Fruit fly (Drosophila melanogaster) whole organism: Measurements from ENCODE around the gene CG1703.

Experiments
- CG8478 ChIP-seq: fragments of >200 bp; optimal IDR thresholded peaks from 2 replicates; lab custom pipeline; 2018; ENCODE audit warnings: inconsistent platforms
- Dll ChIP-seq: fragments of >200 bp; optimal IDR thresholded peaks from 2 replicates; lab custom pipeline; 2017
- EcR ChIP-seq, 2 experiments: fragments of >200 bp; optimal IDR thresholded peaks; 2 replicates each; lab custom pipeline; 2017; ENCODE audit warnings: missing biosample characterization in 2 of 2, missing genetic modification characterization in 2 of 2, missing genetic modification reagents in 2 of 2
- pan ChIP-seq: fragments of >200 bp; optimal IDR thresholded peaks from 2 replicates; lab custom pipeline; 2017
- psq ChIP-seq: fragments of >200 bp; optimal IDR thresholded peaks from 2 replicates; lab custom pipeline; 2017
- usp ChIP-seq: fragments of >200 bp; optimal IDR thresholded peaks from 2 replicates; lab custom pipeline; 2017; ENCODE audit warnings: missing biosample characterization, missing genetic modification characterization, mixed read lengths

CG1703 gene

DNA sequence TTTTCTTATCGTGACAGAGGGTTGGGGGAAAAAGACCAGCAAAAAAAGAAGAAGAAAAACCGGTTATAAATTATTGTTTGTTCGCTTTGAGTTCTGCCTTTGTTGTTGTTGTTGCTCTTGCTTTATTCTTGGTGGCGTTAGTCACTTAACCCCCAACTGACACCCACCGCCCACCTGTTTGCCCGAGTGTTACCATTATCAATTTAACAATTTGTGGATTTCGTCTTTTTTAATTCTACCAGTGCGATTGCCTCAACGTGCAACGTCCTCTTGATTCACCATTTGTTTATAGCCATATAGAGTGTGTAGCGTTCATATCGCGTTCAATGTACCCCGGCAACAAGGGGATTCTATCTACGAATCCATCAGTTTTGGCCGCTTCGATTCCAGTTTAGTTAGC is 10.3 kb upstream of the CG1703 start:
- no peak for TF ChIP-seq pan (lab: Kevin White, UChicago)
- no peak for TF ChIP-seq CG8478 (lab: Kevin White, UChicago)

DNA sequence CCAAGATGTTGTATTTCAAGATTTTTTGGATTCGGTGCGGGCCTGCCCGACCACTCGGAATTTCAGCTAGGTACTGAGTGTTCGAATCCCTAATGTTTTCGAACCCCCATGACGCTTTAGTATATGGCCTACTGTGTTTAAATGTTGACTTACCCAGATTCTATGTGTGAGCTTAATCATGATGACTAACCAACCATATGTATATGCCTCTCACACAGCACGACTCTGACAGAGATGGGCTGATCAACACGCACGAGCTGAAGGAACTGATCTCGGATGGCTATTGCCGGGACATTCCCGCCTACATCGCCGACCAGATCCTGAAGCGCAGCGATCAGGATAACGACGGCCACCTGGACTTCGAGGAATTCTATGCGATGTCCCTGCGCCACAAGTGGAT is 7.6 kb upstream of the CG1703 start, which contains the start of gene CG2533:
CG2533 (minus strand) TSS at position 101 of the 400 bp plus-strand sequence.
- no peak for TF ChIP-seq pan (lab: Kevin White, UChicago)
- TF ChIP-seq usp (GFP tag; lab: Kevin White, UChicago) = no peak
- TF ChIP-seq psq = no peak
- no peak for TF ChIP-seq CG8478 (lab: Kevin White, UChicago)
- TF ChIP-seq EcR (GFP tag; optimal IDR thresholded peaks at IDR 0.05; lab: Kevin White, UChicago) = no peak
- TF ChIP-seq Dll = no peak

DNA sequence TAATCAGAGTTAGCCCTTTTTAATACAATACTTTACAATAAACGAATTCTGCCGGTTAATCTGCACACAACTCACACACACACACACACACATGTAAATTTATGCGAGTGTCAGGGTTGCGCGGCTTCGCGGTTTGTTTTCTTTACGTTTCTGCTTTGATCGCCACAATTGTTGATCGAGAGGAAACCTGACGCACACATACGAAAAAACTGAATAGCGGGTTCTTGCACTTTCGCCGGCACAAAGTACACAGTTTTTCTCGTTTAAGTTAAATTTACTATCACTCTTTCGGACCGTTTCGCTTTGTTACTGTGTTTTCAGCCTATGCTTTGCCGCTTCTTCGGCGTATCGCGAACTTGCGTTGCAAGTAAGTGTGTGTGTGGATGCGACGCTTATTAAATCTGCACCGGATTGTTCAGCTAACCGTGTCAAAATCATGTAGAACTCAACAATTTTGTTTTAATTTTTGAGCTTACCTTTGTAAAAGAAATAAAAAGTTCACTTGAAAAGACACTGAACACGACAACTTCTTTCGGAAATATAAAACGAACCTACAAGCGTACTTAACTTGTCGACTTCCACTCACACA is 577 bp upstream of the CG1703 start:
- no peak for TF ChIP-seq usp (GFP tag; lab: Kevin White, UChicago)
- no peak for TF ChIP-seq CG8478 (lab: Kevin White, UChicago)
- TF ChIP-seq EcR (GFP tag; optimal IDR thresholded peaks at IDR 0.05; lab: Kevin White, UChicago) = no peak
- no peak for TF ChIP-seq psq
- TF ChIP-seq Dll = no peak
- no peak for TF ChIP-seq pan (lab: Kevin White, UChicago)

DNA sequence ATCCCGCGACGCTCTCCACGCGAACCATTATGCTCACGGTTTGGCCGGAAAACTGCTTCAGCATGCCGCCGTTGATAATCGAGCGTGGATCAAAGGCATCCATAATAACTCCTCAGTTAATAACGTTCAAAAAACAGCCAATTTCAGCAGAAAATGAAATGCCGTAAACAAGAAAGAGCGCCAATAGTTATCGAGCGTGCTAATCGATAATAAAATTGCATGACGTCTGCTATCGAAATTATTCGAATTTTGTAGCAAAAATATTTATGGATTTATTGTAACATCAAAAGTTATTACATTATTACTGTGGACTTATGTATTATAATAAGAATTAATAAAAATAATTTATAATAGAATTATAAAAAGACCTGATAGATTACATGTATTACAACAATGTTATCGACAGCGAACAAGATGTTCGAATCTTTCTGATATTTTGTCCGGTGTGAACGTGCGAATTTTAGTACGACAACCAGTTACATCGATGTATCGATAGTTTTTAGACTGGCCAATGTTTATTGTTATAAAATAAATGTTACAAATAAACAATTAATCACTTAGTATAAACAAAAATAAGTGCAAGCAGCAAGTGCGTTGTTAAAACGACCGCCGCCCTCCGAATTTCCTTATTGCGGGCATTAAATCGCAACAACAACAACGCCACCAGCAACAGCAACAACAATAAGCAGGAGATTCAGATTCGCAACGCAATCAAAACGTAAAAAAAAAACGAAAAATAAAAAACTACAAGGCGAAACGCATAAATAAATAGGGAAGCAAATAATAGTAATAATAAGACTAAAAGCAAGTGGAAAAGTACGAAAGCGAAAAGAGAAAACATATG is 4.1 kb downstream of the CG1703 start, which contains the start of the genes RPA3 and Met:
RPA3 (minus strand) TSS at position 189 of the 844 bp plus-strand sequence.
Met (plus strand) TSS at position 473 of the 844 bp plus-strand sequence.
- TF ChIP-seq Dll = no peak
- TF ChIP-seq usp (GFP tag; lab: Kevin White, UChicago) = no peak
- no peak for TF ChIP-seq psq
- TF ChIP-seq pan (lab: Kevin White, UChicago) = no peak
- no peak for TF ChIP-seq EcR (GFP tag; optimal IDR thresholded peaks at IDR 0.05; lab: Kevin White, UChicago)
- TF ChIP-seq CG8478 (lab: Kevin White, UChicago) = no peak

DNA sequence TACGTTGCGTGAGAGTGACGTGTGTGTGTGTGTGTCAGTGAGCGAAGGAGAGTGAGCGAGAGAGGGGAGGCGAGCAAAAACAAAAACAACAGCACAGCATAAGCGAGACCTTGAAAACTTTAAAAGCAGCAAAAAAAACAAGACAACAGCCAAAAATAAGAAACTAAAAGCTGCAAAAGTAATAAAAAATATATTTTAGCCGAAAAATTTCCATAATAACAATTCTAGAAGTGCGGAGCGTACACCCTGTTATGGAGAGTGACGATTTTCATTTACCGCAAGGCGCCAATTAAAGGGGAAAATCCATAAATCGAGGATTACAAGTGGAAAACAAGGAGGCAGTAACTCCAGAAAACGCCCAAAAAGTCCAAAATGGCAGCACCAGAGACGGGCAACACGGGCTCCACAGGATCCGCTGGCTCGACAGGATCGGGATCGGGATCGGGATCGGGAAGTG is 4.8 kb downstream of the CG1703 start:
- TF ChIP-seq pan (lab: Kevin White, UChicago) (no peak), Dll (no peak), usp (GFP tag; lab: Kevin White, UChicago) (no peak), EcR (GFP tag; optimal IDR thresholded peaks at IDR 0.05; lab: Kevin White, UChicago) (no peak), psq (no peak), CG8478 (lab: Kevin White, UChicago) (no peak)

DNA sequence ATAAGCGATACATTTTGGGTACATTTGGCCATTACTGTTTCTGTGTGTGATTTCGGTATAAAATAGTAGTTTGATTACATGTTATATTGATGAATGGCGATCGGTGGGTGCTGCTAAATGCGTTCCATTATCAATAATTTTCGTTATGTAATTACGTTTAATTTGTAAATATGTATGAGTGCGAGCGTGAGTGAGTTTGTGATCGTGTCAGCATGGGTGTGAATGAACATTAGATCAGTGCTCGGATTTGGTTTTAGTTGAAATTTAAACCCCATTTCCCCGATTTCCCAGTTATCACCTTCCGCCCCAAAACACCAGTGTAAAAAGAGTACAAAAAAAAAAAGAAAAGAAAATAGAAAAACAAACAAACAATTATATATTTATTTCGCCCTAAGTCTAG is 7.9 kb downstream of the CG1703 start:
- TF ChIP-seq Dll (no peak), psq (no peak), EcR (GFP tag; optimal IDR thresholded peaks at IDR 0.05; lab: Kevin White, UChicago) (no peak)

DNA sequence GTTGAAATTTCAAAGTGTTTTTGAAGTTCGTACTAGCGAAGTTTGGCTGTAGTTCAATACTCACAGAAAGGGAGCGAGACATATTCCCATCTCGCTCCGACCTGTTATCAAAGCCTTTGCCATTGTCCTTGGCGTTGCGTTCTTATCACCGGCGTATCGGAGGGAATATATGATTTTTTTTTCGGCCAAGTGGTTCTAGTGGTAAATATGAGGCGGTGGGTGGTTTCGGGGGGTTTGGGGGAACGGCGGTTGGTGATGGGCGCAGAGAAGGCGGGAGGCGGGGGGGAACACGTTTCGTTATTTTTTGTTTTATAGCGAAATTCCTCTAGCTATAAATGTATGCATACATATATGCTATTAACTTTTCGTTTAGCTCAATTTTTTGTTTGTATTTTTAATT is 8.8 kb downstream of the CG1703 start:
- TF ChIP-seq Dll = no peak
- no peak for TF ChIP-seq pan (lab: Kevin White, UChicago)

DNA sequence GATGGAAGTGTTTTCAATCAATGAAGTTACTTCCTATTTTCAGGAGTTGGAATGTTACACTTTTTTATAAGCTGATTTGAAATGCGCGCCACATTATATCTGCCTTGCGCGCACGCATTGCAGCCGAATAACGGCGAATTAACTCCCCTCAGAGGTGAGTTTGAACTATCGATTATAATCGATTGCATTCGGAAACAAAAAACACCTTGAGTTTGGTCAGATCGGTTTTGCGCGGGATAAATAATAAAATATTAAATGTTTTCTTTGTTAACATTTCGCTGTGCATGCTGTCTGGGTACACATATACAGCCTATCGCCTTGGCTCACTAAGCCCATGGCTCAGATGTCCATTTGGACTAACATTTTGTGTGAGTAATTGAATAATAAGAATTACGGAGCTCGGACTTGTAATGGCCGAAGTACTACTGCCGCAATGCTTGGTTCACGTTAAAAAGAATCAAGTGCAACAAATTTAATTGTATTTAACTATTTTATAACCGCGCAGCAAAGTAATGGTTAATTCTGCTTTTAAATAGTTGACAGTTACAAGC is 9.7 kb downstream of the CG1703 start:
- TF ChIP-seq Dll (no peak), CG8478 (lab: Kevin White, UChicago) (no peak), psq (no peak), pan (lab: Kevin White, UChicago) (no peak), EcR (GFP tag; optimal IDR thresholded peaks at IDR 0.05; lab: Kevin White, UChicago) (no peak), usp (GFP tag; lab: Kevin White, UChicago) (no peak)

DNA sequence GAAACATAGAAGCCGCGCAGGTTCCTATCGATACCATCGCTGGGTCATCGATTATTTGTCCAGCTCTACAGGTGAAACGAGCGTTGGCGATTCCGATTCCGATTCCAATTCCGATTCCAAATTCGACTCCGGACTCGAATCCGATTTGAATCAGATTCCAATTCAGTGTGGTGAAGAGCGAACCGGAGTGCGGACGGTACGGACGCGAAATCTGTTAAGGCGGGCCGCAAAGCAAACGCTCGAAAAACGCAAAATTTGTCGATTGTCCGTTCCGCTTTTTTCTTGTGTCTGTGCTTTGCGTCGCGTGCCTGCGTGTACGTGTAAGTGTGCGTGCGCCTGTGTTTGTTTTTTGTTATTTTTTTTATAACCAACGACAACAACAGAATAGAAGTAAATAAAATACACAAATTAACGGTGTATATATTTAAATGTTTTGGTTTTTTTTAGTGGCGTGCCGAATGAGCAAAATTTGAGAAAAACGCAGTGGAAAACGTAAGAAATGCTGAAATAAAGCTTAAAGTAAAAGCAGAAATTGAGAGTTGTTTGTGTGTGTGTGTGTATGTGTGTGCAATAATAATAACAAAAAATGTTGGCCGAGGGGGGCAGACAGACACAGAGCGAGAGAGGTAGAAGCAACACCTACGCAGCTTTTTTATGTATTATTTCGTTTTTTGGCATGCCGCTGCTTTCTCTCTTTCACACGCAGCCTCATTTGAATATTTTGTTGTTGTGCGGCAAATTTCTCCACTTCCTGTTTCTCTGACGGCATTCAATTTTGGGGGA is 10.3 kb downstream of the CG1703 start, which contains the start of gene Ptp10D:
Ptp10D (plus strand) TSS at position 150 of the 783 bp plus-strand sequence.
- no peak for TF ChIP-seq pan (lab: Kevin White, UChicago)
- TF ChIP-seq EcR (GFP tag; optimal IDR thresholded peaks at IDR 0.05; lab: Kevin White, UChicago) = no peak
- TF ChIP-seq usp (GFP tag; lab: Kevin White, UChicago) = no peak
- TF ChIP-seq Dll = no peak
- no peak for TF ChIP-seq CG8478 (lab: Kevin White, UChicago)
- TF ChIP-seq psq = no peak

DNA sequence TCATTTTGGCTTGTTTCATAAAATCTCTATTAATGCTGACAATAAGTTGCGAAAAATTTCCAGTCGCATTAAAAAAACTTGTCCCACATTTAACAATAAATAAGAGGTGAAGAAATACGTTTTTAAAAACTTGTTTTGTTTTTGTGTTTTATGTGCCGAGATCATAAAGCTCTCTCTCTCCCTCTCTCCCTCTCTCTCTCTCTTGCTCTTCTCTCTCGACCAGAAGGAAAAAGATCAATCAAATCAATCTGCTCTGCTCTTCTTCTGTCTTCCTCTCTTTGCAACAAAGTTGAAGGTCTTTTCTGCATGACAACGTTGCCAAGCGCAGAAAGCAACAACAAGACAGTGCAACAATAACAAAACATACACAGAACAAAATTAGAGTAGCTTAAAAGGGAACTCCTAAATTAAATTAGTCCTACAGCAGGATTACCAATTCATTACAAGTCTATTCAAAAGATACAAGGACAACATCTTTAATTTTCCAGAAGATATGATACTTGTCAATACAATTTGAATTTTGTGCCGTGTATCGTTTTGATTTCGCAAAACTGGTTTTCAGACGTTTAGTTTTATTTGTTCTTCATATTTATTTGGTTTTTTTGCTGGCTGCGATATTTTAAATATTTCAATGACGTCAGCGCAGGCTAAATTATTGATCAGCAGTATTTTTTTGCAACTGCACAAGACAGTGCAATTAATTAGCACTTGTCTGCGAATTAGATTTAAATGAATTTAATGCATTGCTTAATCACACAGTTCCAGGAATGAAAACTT is 11.1 kb downstream of the CG1703 start:
- TF ChIP-seq psq = no peak
- TF ChIP-seq CG8478 (lab: Kevin White, UChicago) = no peak
- no peak for TF ChIP-seq usp (GFP tag; lab: Kevin White, UChicago)

DNA sequence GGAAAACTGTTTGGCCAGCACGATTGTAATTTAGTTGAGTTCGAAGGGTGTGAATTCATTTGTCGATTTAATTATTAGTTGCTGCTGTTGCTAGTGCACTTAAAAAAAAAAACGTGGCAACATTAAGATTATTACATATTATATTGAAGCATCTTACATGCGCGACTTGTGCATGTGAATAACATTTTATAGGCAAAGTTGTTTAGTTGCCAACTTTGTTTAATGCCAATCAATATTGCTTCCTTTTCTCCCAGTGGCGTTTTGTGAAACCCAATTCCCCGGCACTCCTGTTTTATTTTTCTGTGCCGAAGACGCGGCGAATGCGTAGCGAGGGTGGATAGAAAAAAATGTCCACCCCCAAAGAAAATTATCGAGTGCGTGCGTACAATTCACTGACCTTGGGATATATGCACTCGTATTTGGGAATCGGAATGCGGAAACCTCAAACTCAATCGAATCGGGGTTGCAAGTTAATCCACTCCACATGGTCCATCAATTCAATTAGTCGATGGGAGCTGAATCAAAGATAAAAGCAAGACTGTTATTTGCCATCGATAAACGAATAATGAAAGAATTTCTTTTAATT is 17.4 kb downstream of the CG1703 start:
- no peak for TF ChIP-seq psq
- no peak for TF ChIP-seq Dll
- no peak for TF ChIP-seq EcR (GFP tag; optimal IDR thresholded peaks at IDR 0.05; lab: Kevin White, UChicago)
- no peak for TF ChIP-seq CG8478 (lab: Kevin White, UChicago)
- TF ChIP-seq usp (GFP tag; lab: Kevin White, UChicago) = no peak
- TF ChIP-seq pan (lab: Kevin White, UChicago) = no peak
